Worm (Caenorhabditis elegans): ENCODE data around the gene C34F11.8.

ce11 chrII:5210830-5211229, at the start of gene C34F11.8:
- TF ChIP-seq nhr-237 (tag; optimal IDR thresholded peaks at IDR 0.05): no peak
- TF ChIP-seq ama-1 (optimal IDR thresholded peaks at IDR 0.05): no peak
- no peak for TF ChIP-seq egl-27 (tag; optimal IDR thresholded peaks at IDR 0.05)
- TF ChIP-seq unc-62 (GFP tag; optimal IDR thresholded peaks at IDR 0.05 in 1 of 2): peak in 1 of 2 experiments; percentile 95
- no peak for TF ChIP-seq unc-62 (tag; optimal IDR thresholded peaks at IDR 0.05)
- TF ChIP-seq ceh-82 (tag; optimal IDR thresholded peaks at IDR 0.05): no peak
- TF ChIP-seq dpl-1 (GFP tag; optimal IDR thresholded peaks at IDR 0.05): no peak
- TF ChIP-seq snpc-4 (tag; optimal IDR thresholded peaks at IDR 0.05): no peak
- no peak for TF ChIP-seq unc-130 (GFP tag; optimal IDR thresholded peaks at IDR 0.05)
- no peak for TF ChIP-seq mxl-2 (GFP tag; conservative IDR thresholded peaks at IDR 0.05)
- TF ChIP-seq unc-39 (tag; optimal IDR thresholded peaks at IDR 0.05): no peak
- TF ChIP-seq madf-5 (GFP tag; IDR thresholded peaks at IDR 0.05): no peak
- no peak for TF ChIP-seq aly-2 (tag; optimal IDR thresholded peaks at IDR 0.05)
- no peak for TF ChIP-seq R02D3.7 (tag; optimal IDR thresholded peaks at IDR 0.05)
- no peak for TF ChIP-seq nhr-6 (tag; optimal IDR thresholded peaks at IDR 0.05)
